Worm (Caenorhabditis elegans) whole organism, late embryonic: Measurements from ENCODE around the gene lsm-7.
"Not testable (repeated sequence)": the region's sequence is repeated elsewhere in the genome, so short reads cannot be mapped to it uniquely, and the experiment has no call there.

Experiments used
- ceh-22 ChIP-seq: sonication (generic microtip); optimal IDR thresholded peaks from 2 replicates; lab custom pipeline; 2017; ENCODE audit warnings: missing biosample characterization, missing genetic modification characterization
- ets-4 ChIP-seq: sonication (generic microtip); optimal IDR thresholded peaks from 2 replicates; lab custom pipeline; 2016; ENCODE audit warnings: missing genetic modification characterization, missing compliant biosample characterization
- fkh-10 ChIP-seq: fragments of 150-350 bp; optimal IDR thresholded peaks from 2 replicates; lab custom pipeline; 2014; ENCODE audit warnings: missing biosample characterization, missing genetic modification reagents, missing genetic modification characterization
- hlh-6 ChIP-seq: sonication (generic microtip); optimal IDR thresholded peaks from 2 replicates; lab custom pipeline; 2016; ENCODE audit warnings: missing genotype, missing genetic modification characterization, missing compliant biosample characterization
- ref-2 ChIP-seq: sonication (generic microtip); optimal IDR thresholded peaks from 2 replicates; lab custom pipeline; 2016; ENCODE audit warnings: missing genetic modification characterization, missing compliant biosample characterization
- ttx-3 ChIP-seq: sonication (generic microtip); optimal IDR thresholded peaks from 2 replicates; lab custom pipeline; 2016; ENCODE audit warnings: missing genetic modification reagents, missing genetic modification characterization, missing compliant biosample characterization
- unc-3 ChIP-seq, 2 experiments: fragments of 200-800 bp in 1 of 2; sonication (Bioruptor generic) in 1 of 2; sonication (generic microtip) in 1 of 2; conservative IDR thresholded peaks in 1 of 2; optimal IDR thresholded peaks in 1 of 2; 2 replicates each; pipeline versions ENCODE4 v1.3.6 to Lab custom; 2016 to 2022; ENCODE audit warnings: missing compliant biosample characterization in 2 of 2, missing genetic modification characterization in 2 of 2, missing genetic modification reagents in 1 of 2
- unc-55 ChIP-seq: sonication (generic microtip); optimal IDR thresholded peaks from 2 replicates; lab custom pipeline; 2017; ENCODE audit warnings: missing biosample characterization, missing genetic modification reagents, missing genetic modification characterization

ce11 chrIV:10954955-10955354 lies 21.7 kb downstream of the lsm-7 start, which contains the start of gene Y69E1A.4:
- TF ChIP-seq ceh-22 (tag; lab: Kevin White, UChicago); unc-3 (GFP tag; conservative IDR thresholded peaks at IDR 0.05; lab: Robert Waterston, UW); unc-3 (tag; optimal IDR thresholded peaks at IDR 0.05; lab: Kevin White, UChicago); ref-2 (tag; lab: Kevin White, UChicago); ets-4 (tag; lab: Kevin White, UChicago); unc-55 (GFP tag; lab: Kevin White, UChicago); hlh-6; ttx-3 (tag; lab: Kevin White, UChicago); fkh-10 (GFP tag; lab: Kevin White, UChicago): not testable (repeated sequence)
